Worm (Caenorhabditis elegans) whole organism, L2 larva: Measurements from ENCODE around the gene fbxb-104.
"Not testable (repeated sequence)": the region's sequence is repeated elsewhere in the genome, so short reads cannot be mapped to it uniquely, and the experiment has no call there.

ENCODE experiments used
- F13H6.1 ChIP-seq: sonication (generic microtip); optimal IDR thresholded peaks from 2 replicates; lab custom pipeline; 2016; ENCODE audit warnings: missing genetic modification characterization, missing compliant biosample characterization
- R02D3.7 ChIP-seq: fragments of 150-350 bp; optimal IDR thresholded peaks from 2 replicates; lab custom pipeline; 2014; ENCODE audit warnings: missing biosample characterization, missing genetic modification characterization
- blmp-1 ChIP-seq: sonication (generic microtip); optimal IDR thresholded peaks from 2 replicates; lab custom pipeline; 2017; ENCODE audit warnings: missing genetic modification characterization, mild to moderate bottlenecking, missing compliant biosample characterization, antibody characterized with exemption, moderate library complexity; ENCODE audit not compliant: insufficient read depth
- lin-13 ChIP-seq: fragments of 150-350 bp; optimal IDR thresholded peaks from 2 replicates; lab custom pipeline; 2014; ENCODE audit warnings: missing biosample characterization, missing genetic modification reagents, missing genetic modification characterization
- lin-39 ChIP-seq: fragments of 150-350 bp; optimal IDR thresholded peaks from 2 replicates; lab custom pipeline; 2014; ENCODE audit warnings: missing biosample characterization, missing genetic modification reagents, missing genetic modification characterization
- lsy-2 ChIP-seq, 2 experiments: fragments of 150-350 bp in 1 of 2; sonication (generic microtip) in 1 of 2; optimal IDR thresholded peaks; 2 replicates each; lab custom pipeline; 2014 to 2017; ENCODE audit warnings: missing biosample characterization in 2 of 2, missing genetic modification characterization in 2 of 2
- mbf-1 ChIP-seq: sonication (generic microtip); optimal IDR thresholded peaks from 2 replicates; lab custom pipeline; 2017; ENCODE audit warnings: missing biosample characterization, missing genetic modification characterization
- nhr-77 ChIP-seq: fragments of 150-350 bp; optimal IDR thresholded peaks from 2 replicates; lab custom pipeline; 2014; ENCODE audit warnings: missing biosample characterization, missing genetic modification characterization
- sem-4 ChIP-seq: fragments of 150-350 bp; optimal IDR thresholded peaks from 2 replicates; lab custom pipeline; 2014; ENCODE audit warnings: missing biosample characterization, missing genetic modification reagents, missing genetic modification characterization
- snpc-4 ChIP-seq: fragments of 150-350 bp; optimal IDR thresholded peaks from 2 replicates; lab custom pipeline; 2014; ENCODE audit warnings: missing biosample characterization, missing genetic modification characterization
- unc-39 ChIP-seq: fragments of 150-350 bp; optimal IDR thresholded peaks from 2 replicates; lab custom pipeline; 2014; ENCODE audit warnings: missing biosample characterization, missing genetic modification characterization
- unc-62 ChIP-seq: fragments of 150-350 bp; optimal IDR thresholded peaks from 2 replicates; lab custom pipeline; 2014; ENCODE audit warnings: missing biosample characterization, missing genetic modification reagents, missing genetic modification characterization
- ztf-4 ChIP-seq: fragments of 150-350 bp; optimal IDR thresholded peaks from 2 replicates; lab custom pipeline; 2014; ENCODE audit warnings: missing biosample characterization, missing genetic modification characterization

DNA sequence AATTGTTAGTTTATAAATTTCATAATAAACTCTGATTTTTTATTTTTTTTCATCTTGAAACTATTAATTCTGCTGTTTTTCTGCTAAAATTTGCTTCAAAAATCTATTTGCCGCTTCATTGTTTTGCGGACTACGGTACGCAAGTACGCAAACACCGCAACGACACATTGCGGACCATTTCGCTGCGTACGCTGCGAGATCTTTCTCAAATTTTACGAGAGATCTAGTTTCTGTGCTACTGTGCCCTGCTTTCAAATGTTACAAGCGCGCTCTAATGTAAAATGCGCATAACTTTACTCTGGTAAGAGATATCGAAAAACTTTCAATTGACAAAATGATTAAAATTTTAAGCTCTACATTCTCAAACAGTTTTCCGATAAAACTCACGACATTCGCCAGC lies 46.5 kb upstream of the fbxb-104 start:
- TF ChIP-seq ztf-4; mbf-1 (tag; lab: Kevin White, UChicago); nhr-77 (tag; lab: Kevin White, UChicago); unc-62 (GFP tag; lab: Kevin White, UChicago); blmp-1 (tag; lab: Kevin White, UChicago); R02D3.7 (tag; lab: Kevin White, UChicago); unc-39 (tag; lab: Kevin White, UChicago); lin-39; sem-4 (tag; lab: Kevin White, UChicago); snpc-4 (tag; lab: Kevin White, UChicago): not testable (repeated sequence)
- TF ChIP-seq lsy-2 (tag; optimal IDR thresholded peaks at IDR 0.05; lab: Kevin White, UChicago) (peak; percentile 89 to 97), lin-13 (GFP tag; lab: Kevin White, UChicago) (peak; percentile 67), F13H6.1 (tag; lab: Kevin White, UChicago) (peak; percentile 56)
